Worm (Caenorhabditis elegans) whole organism, midembryonic: ENCODE results near the gene ugt-4.

ENCODE experiments used
- T22C8.4 ChIP-seq: fragments of 200-800 bp; sonication (Bioruptor generic); IDR thresholded peaks from 2 replicates; pipeline ENCODE4 v1.3.6; 2022; ENCODE audit warnings: missing genetic modification characterization, missing compliant biosample characterization
- cog-1 ChIP-seq: sonication (generic microtip); optimal IDR thresholded peaks from 2 replicates; lab custom pipeline; 2016; ENCODE audit warnings: missing genetic modification characterization, missing compliant biosample characterization
- flt-1 ChIP-seq: fragments of 200-800 bp; sonication (Bioruptor generic); IDR thresholded peaks from 2 replicates; pipeline ENCODE4 v1.3.6; 2022; ENCODE audit warnings: missing genetic modification characterization, missing compliant biosample characterization
- klf-2 ChIP-seq: fragments of 200-800 bp; sonication (Bioruptor generic); conservative IDR thresholded peaks from 2 replicates; pipeline ENCODE4 v1.3.6; 2022; ENCODE audit warnings: missing genetic modification reagents, missing genetic modification characterization, missing compliant biosample characterization
- med-1 ChIP-seq: sonication (generic microtip); optimal IDR thresholded peaks from 2 replicates; lab custom pipeline; 2017; ENCODE audit warnings: missing genetic modification characterization, mild to moderate bottlenecking, missing compliant biosample characterization, antibody characterized with exemption, missing genetic modification reagents; ENCODE audit not compliant: insufficient read depth
- ref-1 ChIP-seq: fragments of 200-800 bp; sonication (Bioruptor generic); conservative IDR thresholded peaks from 2 replicates; pipeline ENCODE4 v1.3.6; 2022; ENCODE audit warnings: missing genetic modification reagents, missing genetic modification characterization, missing compliant biosample characterization
- tab-1 ChIP-seq: fragments of 200-800 bp; sonication (Bioruptor generic); IDR thresholded peaks from 2 replicates; pipeline ENCODE4 v1.3.6; 2022; ENCODE audit warnings: missing genetic modification characterization, missing compliant biosample characterization
- ztf-23 ChIP-seq: fragments of 200-800 bp; sonication (Bioruptor generic); IDR thresholded peaks from 2 replicates; pipeline ENCODE4 v1.3.6; 2022; ENCODE audit warnings: missing genetic modification reagents, missing genetic modification characterization, missing compliant biosample characterization
- ztf-29 ChIP-seq: fragments of 200-800 bp; sonication (Bioruptor generic); IDR thresholded peaks from 2 replicates; pipeline ENCODE4 v1.3.6; 2022; ENCODE audit warnings: missing genetic modification reagents, missing genetic modification characterization, missing compliant biosample characterization

ugt-4 gene

DNA sequence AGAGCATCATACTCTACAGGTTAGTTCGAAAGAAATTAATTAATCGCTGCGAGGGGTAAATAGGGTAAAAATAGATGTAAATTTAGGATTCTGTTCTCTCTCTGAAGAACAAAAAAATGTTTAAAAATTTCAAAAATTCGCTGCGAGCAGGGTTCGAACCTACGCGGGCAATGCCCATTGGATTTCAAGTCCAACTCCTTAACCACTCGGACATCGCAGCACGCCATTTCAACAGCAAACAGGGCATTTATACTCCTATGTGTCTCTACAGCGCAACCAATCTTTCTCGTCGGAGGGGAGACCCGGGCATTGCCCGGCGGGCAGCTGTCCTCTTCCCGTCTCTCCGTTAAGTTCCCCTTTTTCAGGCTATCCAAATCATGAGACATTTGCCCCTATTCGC lies 14.9 kb downstream of the ugt-4 start:
- TF ChIP-seq tab-1 (GFP tag; lab: Robert Waterston, UW) = peak; percentile 96
- TF ChIP-seq ztf-29 (GFP tag; lab: Robert Waterston, UW) = peak; percentile 96
- TF ChIP-seq ztf-23 = peak; percentile 97
- TF ChIP-seq T22C8.4 (GFP tag; lab: Robert Waterston, UW) = peak; percentile 93
- TF ChIP-seq cog-1 (tag; lab: Kevin White, UChicago) = peak; percentile 58
- peak; percentile 97 for TF ChIP-seq flt-1 (GFP tag; lab: Robert Waterston, UW)
- TF ChIP-seq klf-2 (GFP tag; lab: Robert Waterston, UW) = peak; percentile 98
- peak; percentile 67 for TF ChIP-seq med-1 (GFP tag; lab: Kevin White, UChicago)
- peak; percentile 90 for TF ChIP-seq ref-1 (GFP tag; lab: Robert Waterston, UW)

DNA sequence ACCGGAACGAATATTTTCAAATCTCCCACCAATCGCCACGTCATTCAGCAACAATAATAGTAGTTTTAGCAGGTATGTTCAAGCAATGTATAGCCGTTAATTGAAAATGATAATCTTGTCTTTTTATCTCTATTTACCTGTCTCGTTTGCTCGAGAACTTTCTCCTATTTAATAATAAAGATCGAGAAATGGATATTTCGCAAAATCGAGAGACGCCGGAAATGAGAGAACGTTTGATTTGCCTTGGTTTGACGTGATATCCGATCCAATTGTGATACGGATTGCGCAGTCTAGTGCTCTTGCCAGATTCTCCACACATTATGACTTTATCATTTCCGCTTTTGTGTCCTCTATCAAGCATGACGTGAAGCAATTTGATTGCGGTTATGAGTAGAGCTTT lies 21.3 kb downstream of the ugt-4 start:
- no peak for TF ChIP-seq tab-1 (GFP tag; lab: Robert Waterston, UW)
- TF ChIP-seq ztf-23 = no peak
- TF ChIP-seq klf-2 (GFP tag; lab: Robert Waterston, UW) = no peak
- no peak for TF ChIP-seq med-1 (GFP tag; lab: Kevin White, UChicago)
- TF ChIP-seq ref-1 (GFP tag; lab: Robert Waterston, UW) = no peak
- no peak for TF ChIP-seq ztf-29 (GFP tag; lab: Robert Waterston, UW)
- no peak for TF ChIP-seq T22C8.4 (GFP tag; lab: Robert Waterston, UW)
- TF ChIP-seq cog-1 (tag; lab: Kevin White, UChicago) = no peak

DNA sequence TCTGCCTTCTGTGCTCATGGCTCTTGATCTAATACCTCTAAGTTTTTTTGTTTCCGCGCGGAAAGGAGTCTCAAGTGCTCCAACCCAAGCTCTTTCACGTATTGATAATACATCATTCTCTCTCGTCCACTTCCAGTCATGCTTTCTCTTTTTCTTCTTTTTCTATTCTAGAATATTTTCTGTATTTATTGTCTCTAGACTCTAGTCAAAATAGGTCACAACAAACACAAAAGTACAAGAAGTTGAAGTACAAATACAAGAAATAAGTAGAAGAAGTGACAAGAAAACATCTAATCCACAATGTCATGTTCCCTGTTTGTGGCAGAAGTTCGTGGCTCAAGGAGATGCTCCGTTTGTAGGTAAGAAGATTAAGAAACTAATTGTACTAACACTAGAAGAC lies 21.9 kb downstream of the ugt-4 start, which contains the start of gene ZC455.1:
Gene ZC455.1 (plus strand): TSS at position 301 of the 400 bp plus-strand sequence.
- TF ChIP-seq med-1 (GFP tag; lab: Kevin White, UChicago) (no peak), tab-1 (GFP tag; lab: Robert Waterston, UW) (no peak), klf-2 (GFP tag; lab: Robert Waterston, UW) (no peak), ztf-29 (GFP tag; lab: Robert Waterston, UW) (no peak), cog-1 (tag; lab: Kevin White, UChicago) (no peak), ref-1 (GFP tag; lab: Robert Waterston, UW) (no peak), ztf-23 (no peak), T22C8.4 (GFP tag; lab: Robert Waterston, UW) (no peak), flt-1 (GFP tag; lab: Robert Waterston, UW) (no peak)

DNA sequence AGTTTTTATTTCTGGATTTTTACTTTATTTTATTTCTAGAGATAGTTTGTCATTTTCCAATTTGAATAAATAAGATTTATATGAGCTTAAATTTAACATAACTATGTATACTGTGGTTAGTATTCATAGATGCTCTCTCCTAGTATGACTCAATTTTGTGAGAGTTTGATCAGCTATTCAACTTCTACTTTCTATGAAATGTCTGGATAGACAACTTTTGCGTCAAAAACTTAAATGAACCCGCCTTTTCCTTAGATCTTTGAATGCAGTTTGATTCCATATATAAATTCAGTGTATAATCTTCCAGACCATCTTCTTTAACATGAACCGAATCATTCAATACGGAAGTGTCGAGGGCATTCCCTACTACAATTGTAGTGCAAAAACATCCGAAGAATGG lies 26.2 kb downstream of the ugt-4 start, which contains the start of gene srt-43:
Gene srt-43 (plus strand): TSS at position 301 of the 400 bp plus-strand sequence.
- no peak for TF ChIP-seq ztf-23
- TF ChIP-seq tab-1 (GFP tag; lab: Robert Waterston, UW) = no peak

DNA sequence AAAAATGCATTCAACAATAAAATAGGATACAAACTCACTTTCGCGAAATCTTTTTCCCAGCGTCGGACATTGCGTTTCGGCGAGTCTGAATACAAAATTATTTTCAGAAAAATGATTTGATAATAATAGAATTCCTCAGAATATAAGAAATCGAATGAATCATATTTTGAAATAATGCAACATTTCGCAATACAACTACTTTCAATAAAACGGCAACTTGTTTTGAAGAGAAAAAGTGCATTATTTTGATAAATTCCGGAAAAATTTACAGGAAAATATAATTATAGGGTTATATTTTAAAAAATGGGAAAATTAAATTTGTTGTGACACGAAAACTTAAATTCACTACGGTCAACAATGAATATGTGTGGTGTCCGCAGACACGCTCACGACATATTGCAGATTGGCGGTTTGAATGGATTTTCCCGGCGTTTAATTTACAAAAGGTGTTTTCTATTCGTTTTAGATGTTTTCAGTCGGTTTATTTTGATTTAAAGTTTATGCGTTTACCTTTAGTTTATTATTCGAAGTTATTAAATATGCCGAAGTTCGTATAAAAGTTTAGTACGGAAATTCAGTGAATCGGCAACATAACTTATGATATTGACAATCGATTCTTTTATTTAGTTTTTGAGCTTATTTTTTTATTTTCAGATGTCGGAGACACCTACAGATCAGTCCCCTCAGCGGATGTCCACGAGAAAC lies 31.7 kb downstream of the ugt-4 start, which contains the start of the genes abcf-1 and scc-3:
Gene abcf-1 (minus strand): TSS at position 85 of the 705 bp plus-strand sequence.
Gene scc-3 (plus strand): TSS at position 655 of the 705 bp plus-strand sequence.
- TF ChIP-seq ref-1 (GFP tag; lab: Robert Waterston, UW) = no peak
- TF ChIP-seq cog-1 (tag; lab: Kevin White, UChicago) = no peak
- no peak for TF ChIP-seq med-1 (GFP tag; lab: Kevin White, UChicago)
- TF ChIP-seq ztf-23 = no peak
- no peak for TF ChIP-seq flt-1 (GFP tag; lab: Robert Waterston, UW)
- no peak for TF ChIP-seq T22C8.4 (GFP tag; lab: Robert Waterston, UW)
- no peak for TF ChIP-seq tab-1 (GFP tag; lab: Robert Waterston, UW)
- TF ChIP-seq klf-2 (GFP tag; lab: Robert Waterston, UW) = no peak
- TF ChIP-seq ztf-29 (GFP tag; lab: Robert Waterston, UW) = no peak

DNA sequence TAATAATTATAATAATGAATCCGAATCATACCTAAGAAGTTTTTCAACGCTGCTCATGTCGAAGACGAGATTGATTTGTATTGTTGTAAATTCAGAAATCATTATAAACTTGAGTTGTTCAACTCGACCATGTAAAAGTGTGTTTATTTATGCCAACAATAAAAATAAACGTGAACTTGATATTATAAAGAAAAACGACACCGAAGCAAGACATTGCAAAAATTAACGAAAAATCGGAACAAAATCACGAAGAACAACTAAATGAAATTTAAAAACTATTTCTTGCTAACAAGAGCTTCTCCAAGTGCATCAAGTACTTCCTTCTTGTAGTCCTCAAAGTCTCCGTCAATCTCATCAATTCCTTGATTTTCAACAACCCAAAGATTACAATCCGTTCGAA lies 34.2 kb downstream of the ugt-4 start, which contains the start of gene F18E2.15:
Gene F18E2.15 (minus strand): TSS at position 101 of the 400 bp plus-strand sequence.
- TF ChIP-seq klf-2 (GFP tag; lab: Robert Waterston, UW) = no peak

DNA sequence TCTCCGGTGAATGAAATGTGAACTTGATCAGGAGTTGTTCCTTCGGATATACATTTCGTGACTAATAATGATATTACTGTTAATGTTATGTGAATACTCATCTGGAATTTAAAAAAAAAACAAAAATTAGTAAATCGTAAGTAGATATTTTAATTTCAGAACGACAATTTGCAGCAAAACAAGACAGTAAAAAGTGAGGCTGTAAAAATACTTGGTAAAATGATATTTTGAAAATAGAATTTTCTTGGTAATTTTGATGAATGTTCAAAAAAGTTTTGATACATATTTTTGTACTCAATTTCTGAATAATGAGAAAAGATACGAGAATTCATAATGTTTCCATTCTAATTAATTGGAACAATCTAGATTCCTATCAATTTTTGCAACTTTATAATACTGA lies 35.5 kb downstream of the ugt-4 start, which contains the start of gene papl-1:
Gene papl-1 (minus strand): TSS at position 101 of the 400 bp plus-strand sequence.
- TF ChIP-seq ztf-29 (GFP tag; lab: Robert Waterston, UW) = no peak
- no peak for TF ChIP-seq tab-1 (GFP tag; lab: Robert Waterston, UW)
- TF ChIP-seq flt-1 (GFP tag; lab: Robert Waterston, UW) = no peak
- TF ChIP-seq ref-1 (GFP tag; lab: Robert Waterston, UW) = no peak
- TF ChIP-seq klf-2 (GFP tag; lab: Robert Waterston, UW) = no peak
- no peak for TF ChIP-seq ztf-23
- TF ChIP-seq cog-1 (tag; lab: Kevin White, UChicago) = no peak
- TF ChIP-seq med-1 (GFP tag; lab: Kevin White, UChicago) = no peak
- no peak for TF ChIP-seq T22C8.4 (GFP tag; lab: Robert Waterston, UW)

DNA sequence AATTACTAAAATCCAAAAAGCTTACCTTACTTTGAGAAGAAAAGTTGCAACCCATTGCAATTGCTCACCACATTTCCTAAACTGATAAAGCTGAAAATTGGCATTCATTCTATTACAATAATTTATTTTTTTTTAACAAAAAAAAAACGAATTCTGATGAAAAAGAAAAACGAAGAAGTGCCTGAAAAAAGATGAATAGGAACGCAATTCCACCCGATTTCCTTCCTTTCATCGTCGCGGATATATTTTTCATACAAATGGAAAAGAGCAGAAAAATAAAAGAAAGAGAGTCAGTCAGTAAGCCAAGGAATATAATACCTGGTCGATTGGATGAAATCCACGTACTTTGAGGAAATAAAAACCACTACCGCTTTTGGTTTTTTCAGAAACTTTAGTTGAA lies 40.3 kb downstream of the ugt-4 start, which contains the start of gene gpa-13:
Gene gpa-13 (minus strand): TSS at position 101 of the 400 bp plus-strand sequence.
- TF ChIP-seq T22C8.4 (GFP tag; lab: Robert Waterston, UW) = no peak
- TF ChIP-seq ref-1 (GFP tag; lab: Robert Waterston, UW) = no peak

DNA sequence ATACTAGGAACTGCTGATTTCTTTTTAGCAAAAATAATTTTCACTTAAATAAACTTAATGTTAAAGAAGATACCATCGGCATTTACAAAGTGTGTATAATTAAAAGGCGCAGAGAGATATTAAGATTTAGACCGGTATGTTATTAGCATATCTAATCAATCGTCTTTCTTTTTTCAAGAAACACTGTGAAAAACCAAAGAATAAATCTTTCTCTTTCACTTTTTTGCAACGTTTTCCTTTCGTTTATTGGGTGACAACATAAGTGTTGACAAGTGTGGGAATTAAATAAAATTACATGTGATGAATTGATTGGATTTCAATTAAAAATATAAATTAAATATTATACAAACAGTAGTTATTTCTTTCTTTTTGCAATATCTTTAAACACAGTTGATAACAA lies 42.7 kb downstream of the ugt-4 start, which contains the start of gene C15C8.8:
Gene C15C8.8 (minus strand): TSS at position 101 of the 400 bp plus-strand sequence.
- TF ChIP-seq ztf-23 = no peak
- TF ChIP-seq T22C8.4 (GFP tag; lab: Robert Waterston, UW) = no peak
- no peak for TF ChIP-seq ztf-29 (GFP tag; lab: Robert Waterston, UW)
- TF ChIP-seq flt-1 (GFP tag; lab: Robert Waterston, UW) = no peak
- no peak for TF ChIP-seq klf-2 (GFP tag; lab: Robert Waterston, UW)
- no peak for TF ChIP-seq med-1 (GFP tag; lab: Kevin White, UChicago)
- TF ChIP-seq cog-1 (tag; lab: Kevin White, UChicago) = no peak
- no peak for TF ChIP-seq ref-1 (GFP tag; lab: Robert Waterston, UW)
- TF ChIP-seq tab-1 (GFP tag; lab: Robert Waterston, UW) = no peak
